Worm (Caenorhabditis elegans): ENCODE data around the gene F55C10.4.
"Not testable (repeated sequence)": the region's sequence is repeated elsewhere in the genome, so short reads cannot be mapped to it uniquely, and the experiment has no call there.

DNA sequence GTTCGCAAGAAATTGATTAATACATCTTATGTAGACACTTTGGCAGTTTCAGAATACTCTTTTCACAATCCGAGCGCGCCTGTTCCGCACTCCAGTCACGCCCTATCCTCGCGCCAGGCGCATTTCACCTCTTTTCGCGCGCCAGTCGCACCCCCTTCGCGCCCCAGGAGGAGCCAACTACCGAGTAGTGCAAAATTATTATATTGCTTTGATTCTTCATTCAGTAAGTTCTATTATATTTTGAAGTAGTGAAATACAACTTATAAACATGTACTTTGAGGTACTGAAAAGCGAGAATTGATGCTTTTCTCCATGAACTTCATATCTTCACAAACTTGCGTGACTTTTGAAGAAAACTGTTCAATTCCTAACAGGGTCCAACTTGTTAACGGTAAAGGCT is 9.6 kb downstream of the F55C10.4 start, which contains the start of gene nas-18:
- TF ChIP-seq him-1, dao-5, W03F9.2 (tag; optimal IDR thresholded peaks at IDR 0.05): not testable (repeated sequence)
